Worm (Caenorhabditis elegans): ENCODE measurements around the gene cdd-2.

The cdd-2 gene

DNA sequence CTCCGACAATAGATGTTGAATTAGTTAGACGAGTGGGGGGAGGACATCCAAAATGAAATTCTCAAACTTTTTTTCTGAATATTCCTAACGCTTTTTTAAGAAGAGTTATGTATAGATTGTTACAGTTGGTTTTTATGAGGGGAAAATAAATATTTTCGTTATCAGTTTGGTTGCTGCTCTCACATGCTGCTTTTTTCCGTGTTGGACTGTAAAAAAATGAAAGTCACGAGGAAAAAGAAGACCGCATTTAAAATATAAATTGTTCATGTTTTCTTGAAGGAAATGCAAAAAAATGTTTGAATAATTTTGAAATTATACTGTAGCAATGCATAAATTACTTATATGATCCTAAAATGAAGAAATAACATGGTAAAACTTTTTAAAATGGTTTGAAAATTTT lies 26.9 kb downstream of the cdd-2 start (continued):
- TF ChIP-seq unc-86 (tag; optimal IDR thresholded peaks at IDR 0.05), result no peak

- TF ChIP-seq sox-4 (tag; optimal IDR thresholded peaks at IDR 0.05), result no peak
- no peak for TF ChIP-seq hlh-30 (tag; optimal IDR thresholded peaks at IDR 0.05; ENCODE audit: insufficient read depth)
- no peak for TF ChIP-seq ref-2 (tag; optimal IDR thresholded peaks at IDR 0.05)
- TF ChIP-seq pax-1 (tag; optimal IDR thresholded peaks at IDR 0.05), result no peak
- no peak for TF ChIP-seq hlh-13 (GFP tag; optimal IDR thresholded peaks at IDR 0.05)
- TF ChIP-seq fax-1 (tag; optimal IDR thresholded peaks at IDR 0.05), result no peak
- TF ChIP-seq nfya-1 (tag; optimal IDR thresholded peaks at IDR 0.05), result no peak
- no peak for TF ChIP-seq ceh-22 (tag; optimal IDR thresholded peaks at IDR 0.05)
- TF ChIP-seq unc-55 (GFP tag; optimal IDR thresholded peaks at IDR 0.05), result no peak
- no peak for TF ChIP-seq hlh-8 (tag; optimal IDR thresholded peaks at IDR 0.05)
- TF ChIP-seq fkh-10 (GFP tag; optimal IDR thresholded peaks at IDR 0.05), result no peak
- no peak for TF ChIP-seq hlh-15 (tag; optimal IDR thresholded peaks at IDR 0.05)
- no peak for TF ChIP-seq tbx-2 (tag; optimal IDR thresholded peaks at IDR 0.05)
- TF ChIP-seq C38D4.7 (GFP tag; optimal IDR thresholded peaks at IDR 0.05), result no peak
- TF ChIP-seq K09A11.1 (tag; optimal IDR thresholded peaks at IDR 0.05; ENCODE audit: insufficient read depth), result no peak
- TF ChIP-seq dmd-4 (tag; optimal IDR thresholded peaks at IDR 0.05; ENCODE audit: borderline replicate concordance), result no peak
- TF ChIP-seq tbx-7 (tag; optimal IDR thresholded peaks at IDR 0.05), result no peak
These were observed 27.4 kb downstream of the cdd-2 start for ce11 chrIV:7520258-7520657.

- TF ChIP-seq C08G9.2 (tag; optimal IDR thresholded peaks at IDR 0.05), result no peak
- TF ChIP-seq ceh-24 (tag; optimal IDR thresholded peaks at IDR 0.05), result no peak
- no peak for TF ChIP-seq hlh-15 (tag; optimal IDR thresholded peaks at IDR 0.05)
- TF ChIP-seq sox-2 (GFP tag; IDR thresholded peaks at IDR 0.05), result no peak
- TF ChIP-seq lin-11 (tag; optimal IDR thresholded peaks at IDR 0.05), result no peak
These were observed 31.5 kb downstream of the cdd-2 start, which contains the start of the genes R05G6.9 and R05G6.3 for ce11 chrIV:7516167-7516566. Gene R05G6.9, minus strand, starts transcription at chrIV:7516267. Gene R05G6.3, plus strand, starts transcription at chrIV:7516552.

ce11 chrIV:7512617-7513233 lies 35.0 kb downstream of the cdd-2 start, which contains the start of the genes plc-4 and R05G6.4:
Gene plc-4, minus strand, starts transcription at chrIV:7512667.
Gene R05G6.4, plus strand, starts transcription at chrIV:7513233.
- no peak for TF ChIP-seq pha-4 (tag; optimal IDR thresholded peaks at IDR 0.05)
- no peak for TF ChIP-seq nhr-11 (tag; optimal IDR thresholded peaks at IDR 0.05)
- no peak for TF ChIP-seq fkh-6 (tag; optimal IDR thresholded peaks at IDR 0.05)
- no peak for TF ChIP-seq zip-5 (tag; optimal IDR thresholded peaks at IDR 0.05)
- no peak for TF ChIP-seq pag-3 (tag; optimal IDR thresholded peaks at IDR 0.05; ENCODE audit: borderline replicate concordance)
- TF ChIP-seq pros-1 (tag; optimal IDR thresholded peaks at IDR 0.05), result no peak
- no peak for TF ChIP-seq lin-11 (tag; optimal IDR thresholded peaks at IDR 0.05)
- no peak for TF ChIP-seq pat-9 (tag; optimal IDR thresholded peaks at IDR 0.05)
- TF ChIP-seq madf-2 (tag; optimal IDR thresholded peaks at IDR 0.05), result no peak
- TF ChIP-seq sdc-2 (tag; optimal IDR thresholded peaks at IDR 0.05), result no peak
- no peak for TF ChIP-seq pqm-1 (tag; optimal IDR thresholded peaks at IDR 0.05)
- no peak for TF ChIP-seq mec-3 (tag; optimal IDR thresholded peaks at IDR 0.05; ENCODE audit: borderline replicate concordance)
- no peak for TF ChIP-seq ztf-16 (tag; optimal IDR thresholded peaks at IDR 0.05)
- no peak for TF ChIP-seq odd-2 (tag; optimal IDR thresholded peaks at IDR 0.05)

- TF ChIP-seq nfya-1 (tag; optimal IDR thresholded peaks at IDR 0.05), result peak; percentile 72
- no peak for TF ChIP-seq tbx-2 (tag; optimal IDR thresholded peaks at IDR 0.05)
These were observed 36.9 kb downstream of the cdd-2 start for ce11 chrIV:7510829-7511228.
